Fruit fly (Drosophila melanogaster): ENCODE data around the gene sfl.

dm6 chr3L:6552968-6553402 lies 57.5 kb downstream of the sfl start:
- no peak for TF ChIP-seq CTCF (optimal IDR thresholded peaks at IDR 0.05)
- no peak for TF ChIP-seq CG8478 (optimal IDR thresholded peaks at IDR 0.05)
